In the genomic region with DNA sequence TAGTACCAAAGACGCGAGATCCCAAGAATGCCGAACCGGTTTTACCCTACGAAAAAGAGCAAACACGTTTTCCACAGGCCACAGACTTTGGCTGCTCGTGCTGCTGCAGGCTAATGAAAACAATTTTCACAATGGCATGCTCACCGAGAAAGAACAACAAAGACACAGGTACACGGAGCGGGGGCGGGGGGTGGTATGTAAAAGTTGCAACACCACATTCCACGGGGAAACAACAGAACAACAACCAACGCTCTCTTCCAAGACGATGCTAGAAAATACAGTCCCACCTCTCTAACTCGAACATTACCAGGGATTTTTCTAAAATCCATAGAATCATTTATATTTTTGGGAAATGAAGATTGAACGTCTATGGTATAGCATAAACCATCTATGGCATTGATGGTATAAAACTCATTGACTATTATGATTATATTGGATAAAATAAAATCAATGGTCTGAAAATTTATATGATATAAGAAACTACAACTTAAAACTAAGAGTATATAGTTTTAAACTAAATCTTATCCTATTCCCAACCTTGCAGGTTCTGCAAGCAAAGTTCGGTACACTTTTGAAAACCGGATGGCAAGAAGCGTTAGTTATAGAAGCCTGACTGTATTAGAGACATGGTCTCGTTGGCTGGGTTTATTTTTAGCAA, we compare ENCODE assay signal across 1 fruit fly cellular context.
TF ChIP-seq lines count a peak whose summit lies in the region.

No protein-coding gene starts in this region.

TF ChIP-seq in whole organism, embryonic, 481 proteins besides CTCF, POLR2A, EP300 and RAD21 (continued from another document):
- TF ChIP-seq tna (GFP tag; IDR thresholded peaks at IDR 0.05; lab: Robert Waterston, UW; ENCODE audit: partially characterized antibody) = no peak
- TF ChIP-seq Blimp-1 (GFP tag; optimal IDR thresholded peaks at IDR 0.05; lab: Kevin White, UChicago) = peak; percentile 13
- no peak for TF ChIP-seq CG7963 (GFP tag; IDR thresholded peaks at IDR 0.05; lab: Robert Waterston, UW; ENCODE audit: partially characterized antibody)
